Worm (Caenorhabditis elegans) whole organism, young adult: Measurements from ENCODE around the gene srh-217.

ENCODE experiments used
- C17E4.6 ChIP-seq: fragments of 200-800 bp; sonication (Bioruptor generic); IDR thresholded peaks from 2 replicates; pipeline ENCODE4 v1.3.6; 2022; ENCODE audit warnings: missing genetic modification reagents, missing genetic modification characterization, missing compliant biosample characterization
- D2030.7 ChIP-seq: fragments of 200-800 bp; sonication (Bioruptor generic); IDR thresholded peaks from 2 replicates; pipeline ENCODE4 v1.3.6; 2022; ENCODE audit warnings: missing genetic modification reagents, missing genetic modification characterization, missing compliant biosample characterization
- F39B2.1 ChIP-seq: fragments of 200-800 bp; sonication (Bioruptor generic); IDR thresholded peaks from 2 replicates; pipeline ENCODE4 v1.3.6; 2022; ENCODE audit warnings: missing genetic modification reagents, missing genetic modification characterization, missing compliant biosample characterization
- F57A8.1 ChIP-seq: fragments of 200-800 bp; sonication (Bioruptor generic); optimal IDR thresholded peaks from 2 replicates; lab custom pipeline; 2018; ENCODE audit warnings: mild to moderate bottlenecking, missing genetic modification characterization, moderate library complexity, missing compliant biosample characterization
- Y53G8AR.9 ChIP-seq: fragments of 200-800 bp; sonication (Bioruptor generic); conservative IDR thresholded peaks from 2 replicates; pipeline ENCODE4 v1.3.6; 2022; ENCODE audit warnings: missing genetic modification reagents, missing genetic modification characterization, missing compliant biosample characterization
- Y56A3A.18 ChIP-seq: fragments of 200-800 bp; sonication (Bioruptor generic); IDR thresholded peaks from 2 replicates; pipeline ENCODE4 v1.3.6; 2022; ENCODE audit warnings: missing genetic modification reagents, missing genetic modification characterization, missing compliant biosample characterization
- akir-1 ChIP-seq: fragments of 200-800 bp; sonication (Bioruptor generic); optimal IDR thresholded peaks from 2 replicates; lab custom pipeline; 2018; ENCODE audit warnings: mild to moderate bottlenecking, missing genetic modification characterization, moderate library complexity, missing compliant biosample characterization
- aptf-2 ChIP-seq: fragments of 200-800 bp; sonication (Bioruptor generic); conservative IDR thresholded peaks from 2 replicates; pipeline ENCODE4 v1.3.6; 2022; ENCODE audit warnings: missing genetic modification reagents, missing genetic modification characterization, missing compliant biosample characterization
- aptf-3 ChIP-seq: fragments of 200-800 bp; sonication (Bioruptor generic); IDR thresholded peaks from 2 replicates; pipeline ENCODE4 v1.3.6; 2022; ENCODE audit warnings: missing genetic modification characterization, missing compliant biosample characterization
- athp-1 ChIP-seq: sonication (generic microtip); optimal IDR thresholded peaks from 2 replicates; lab custom pipeline; 2017; ENCODE audit warnings: mild to moderate bottlenecking, missing genetic modification characterization, missing compliant biosample characterization
- attf-6 ChIP-seq: fragments of 200-800 bp; sonication (Bioruptor generic); IDR thresholded peaks from 2 replicates; pipeline ENCODE4 v1.3.6; 2022; ENCODE audit warnings: missing genetic modification reagents, missing genetic modification characterization, missing compliant biosample characterization
- bed-1 ChIP-seq: fragments of 200-800 bp; sonication (Bioruptor generic); IDR thresholded peaks from 2 replicates; pipeline ENCODE4 v1.3.6; 2022; ENCODE audit warnings: missing genetic modification reagents, missing genetic modification characterization, missing compliant biosample characterization
- ceh-100 ChIP-seq: fragments of 200-800 bp; sonication (Bioruptor generic); IDR thresholded peaks from 2 replicates; pipeline ENCODE4 v1.3.6; 2022; ENCODE audit warnings: missing genetic modification reagents, missing genetic modification characterization, missing compliant biosample characterization
- ceh-58 ChIP-seq: fragments of 200-800 bp; sonication (Bioruptor generic); IDR thresholded peaks from 2 replicates; pipeline ENCODE4 v1.3.6; 2022; ENCODE audit warnings: missing genetic modification characterization, missing compliant biosample characterization
- chd-7 ChIP-seq: sonication (generic microtip); optimal IDR thresholded peaks from 2 replicates; lab custom pipeline; 2016; ENCODE audit warnings: mild to moderate bottlenecking, missing genetic modification characterization, moderate library complexity, missing compliant biosample characterization
- die-1 ChIP-seq: sonication (generic microtip); optimal IDR thresholded peaks from 2 replicates; lab custom pipeline; 2016; ENCODE audit warnings: missing genotype, mild to moderate bottlenecking, missing genetic modification characterization, missing compliant biosample characterization
- dox-1 ChIP-seq: fragments of 200-800 bp; sonication (Bioruptor generic); IDR thresholded peaks from 2 replicates; pipeline ENCODE4 v1.3.6; 2022; ENCODE audit warnings: missing genetic modification reagents, missing genetic modification characterization, missing compliant biosample characterization
- dpff-1 ChIP-seq: sonication (generic microtip); optimal IDR thresholded peaks from 2 replicates; lab custom pipeline; 2017; ENCODE audit warnings: mild to moderate bottlenecking, missing genetic modification characterization, missing compliant biosample characterization
- efl-1 ChIP-seq: fragments of 150-350 bp; optimal IDR thresholded peaks from 2 replicates; lab custom pipeline; 2014; ENCODE audit warnings: missing biosample characterization, missing genetic modification reagents, missing genetic modification characterization
- egl-18 ChIP-seq: fragments of 200-800 bp; sonication (Bioruptor generic); IDR thresholded peaks from 2 replicates; pipeline ENCODE4 v1.3.6; 2022; ENCODE audit warnings: missing genetic modification reagents, missing genetic modification characterization, missing compliant biosample characterization
- egrh-3 ChIP-seq: fragments of 200-800 bp; sonication (Bioruptor generic); IDR thresholded peaks from 2 replicates; pipeline ENCODE4 v1.3.6; 2022; ENCODE audit warnings: missing genetic modification reagents, missing genetic modification characterization, missing compliant biosample characterization
- ets-4 ChIP-seq: fragments of 200-800 bp; sonication (Bioruptor generic); optimal IDR thresholded peaks from 2 replicates; lab custom pipeline; 2018; ENCODE audit warnings: mild to moderate bottlenecking, missing genetic modification characterization, missing compliant biosample characterization
- him-1 ChIP-seq: sonication (generic microtip); optimal IDR thresholded peaks from 2 replicates; lab custom pipeline; 2016; ENCODE audit warnings: missing genotype, missing genetic modification reagents, missing genetic modification characterization, missing compliant biosample characterization
- hlh-26 ChIP-seq: fragments of 200-800 bp; sonication (Bioruptor generic); conservative IDR thresholded peaks from 2 replicates; pipeline ENCODE4 v1.3.6; 2022; ENCODE audit warnings: missing genetic modification reagents, missing genetic modification characterization, missing compliant biosample characterization
- hmg-1.2 ChIP-seq: fragments of 200-800 bp; sonication (Bioruptor generic); IDR thresholded peaks from 2 replicates; pipeline ENCODE4 v1.3.6; 2022; ENCODE audit warnings: missing genetic modification reagents, missing genetic modification characterization, missing compliant biosample characterization
- lin-35 ChIP-seq, 3 experiments: fragments of 150-350 bp in 2 of 3; sonication (generic microtip) in 1 of 3; optimal IDR thresholded peaks; 2 replicates each; lab custom pipeline; 2014 to 2018; ENCODE audit warnings: missing biosample characterization in 3 of 3, missing genetic modification characterization in 3 of 3, missing genetic modification reagents in 3 of 3
- lir-1 ChIP-seq: fragments of 200-800 bp; sonication (Bioruptor generic); conservative IDR thresholded peaks from 2 replicates; pipeline ENCODE4 v1.3.6; 2022; ENCODE audit warnings: missing genetic modification reagents, missing genetic modification characterization, missing compliant biosample characterization
- madf-8 ChIP-seq: fragments of 200-800 bp; sonication (Bioruptor generic); conservative IDR thresholded peaks from 2 replicates; pipeline ENCODE4 v1.3.6; 2022; ENCODE audit warnings: missing genetic modification reagents, missing genetic modification characterization, missing compliant biosample characterization
- nhr-80 ChIP-seq: sonication (generic microtip); optimal IDR thresholded peaks from 2 replicates; lab custom pipeline; 2016; ENCODE audit warnings: missing genetic modification characterization, missing compliant biosample characterization
- pbrm-1 ChIP-seq: fragments of 200-800 bp; sonication (Bioruptor generic); IDR thresholded peaks from 2 replicates; pipeline ENCODE4 v1.3.6; 2022; ENCODE audit warnings: missing genetic modification reagents, missing genetic modification characterization, missing compliant biosample characterization
- pha-4 ChIP-seq: fragments of 150-350 bp; sonication (generic microtip); optimal IDR thresholded peaks from 2 replicates; lab custom pipeline; 2014; ENCODE audit warnings: missing biosample characterization, missing genetic modification reagents, missing genetic modification characterization
- rcor-1 ChIP-seq: fragments of 200-800 bp; sonication (Bioruptor generic); IDR thresholded peaks from 2 replicates; pipeline ENCODE4 v1.3.6; 2022; ENCODE audit warnings: missing genetic modification reagents, missing genetic modification characterization, missing compliant biosample characterization
- rec-8 ChIP-seq, 2 experiments: sonication (generic microtip); optimal IDR thresholded peaks; 2 replicates each; lab custom pipeline; 2016; ENCODE audit warnings: mild to moderate bottlenecking in 2 of 2, missing genetic modification characterization in 2 of 2, missing genetic modification reagents in 2 of 2, missing genotype in 2 of 2, missing biosample characterization in 1 of 2, missing compliant biosample characterization in 1 of 2, moderate library complexity in 1 of 2
- repo-1 ChIP-seq: sonication (generic microtip); optimal IDR thresholded peaks from 2 replicates; lab custom pipeline; 2017; ENCODE audit warnings: mild to moderate bottlenecking, missing genetic modification characterization, missing compliant biosample characterization
- rpc-1 ChIP-seq, 2 experiments: fragments of 150-350 bp in 1 of 2; sonication (generic microtip) in 1 of 2; optimal IDR thresholded peaks; 2 replicates each; lab custom pipeline; 2014 to 2018; ENCODE audit warnings: missing biosample characterization in 1 of 2, missing genetic modification characterization in 1 of 2, missing genetic modification reagents in 1 of 2, missing genotype in 1 of 2
- sea-2 ChIP-seq: fragments of 200-800 bp; sonication (Bioruptor generic); IDR thresholded peaks from 2 replicates; pipeline ENCODE4 v1.3.6; 2022; ENCODE audit warnings: missing genetic modification characterization, missing compliant biosample characterization
- snpc-1.1 ChIP-seq: sonication (generic microtip); optimal IDR thresholded peaks from 2 replicates; lab custom pipeline; 2017; ENCODE audit warnings: missing genetic modification characterization, mild to moderate bottlenecking, missing compliant biosample characterization, antibody characterized with exemption, moderate library complexity, missing genotype, missing genetic modification reagents; ENCODE audit not compliant: insufficient read depth
- snpc-3.4 ChIP-seq: sonication (generic microtip); optimal IDR thresholded peaks from 2 replicates; lab custom pipeline; 2017; ENCODE audit warnings: missing genetic modification characterization, mild to moderate bottlenecking, missing compliant biosample characterization, antibody characterized with exemption, moderate library complexity, missing genotype, missing genetic modification reagents
- sptf-2 ChIP-seq: fragments of 200-800 bp; sonication (Bioruptor generic); optimal IDR thresholded peaks from 2 replicates; lab custom pipeline; 2018; ENCODE audit warnings: mild to moderate bottlenecking, missing genetic modification characterization, missing compliant biosample characterization
- tbp1 ChIP-seq: fragments of 200-800 bp; sonication (Bioruptor generic); optimal IDR thresholded peaks from 2 replicates; lab custom pipeline; 2018; ENCODE audit warnings: mild to moderate bottlenecking, missing genetic modification characterization, missing compliant biosample characterization
- tbx-9 ChIP-seq: sonication (generic microtip); optimal IDR thresholded peaks from 2 replicates; lab custom pipeline; 2016; ENCODE audit warnings: borderline replicate concordance, missing genetic modification characterization, inconsistent platforms, missing compliant biosample characterization
- zim-3 ChIP-seq: sonication (generic microtip); optimal IDR thresholded peaks from 2 replicates; lab custom pipeline; 2017; ENCODE audit warnings: mild to moderate bottlenecking, missing genetic modification characterization, moderate library complexity, missing compliant biosample characterization
- ztf-18 ChIP-seq: sonication (generic microtip); optimal IDR thresholded peaks from 2 replicates; lab custom pipeline; 2016; ENCODE audit warnings: missing genotype, mild to moderate bottlenecking, missing genetic modification characterization, missing compliant biosample characterization
- ztf-26 ChIP-seq: sonication (generic microtip); optimal IDR thresholded peaks from 2 replicates; lab custom pipeline; 2017; ENCODE audit warnings: missing genetic modification characterization, missing compliant biosample characterization
- ztf-3 ChIP-seq: fragments of 200-800 bp; sonication (Bioruptor generic); optimal IDR thresholded peaks from 2 replicates; lab custom pipeline; 2018; ENCODE audit warnings: mild to moderate bottlenecking, missing genetic modification characterization, missing compliant biosample characterization
- ztf-6 ChIP-seq: fragments of 200-800 bp; sonication (Bioruptor generic); IDR thresholded peaks from 2 replicates; pipeline ENCODE4 v1.3.6; 2022; ENCODE audit warnings: missing genetic modification reagents, missing genetic modification characterization, missing compliant biosample characterization

Gene srh-217

DNA sequence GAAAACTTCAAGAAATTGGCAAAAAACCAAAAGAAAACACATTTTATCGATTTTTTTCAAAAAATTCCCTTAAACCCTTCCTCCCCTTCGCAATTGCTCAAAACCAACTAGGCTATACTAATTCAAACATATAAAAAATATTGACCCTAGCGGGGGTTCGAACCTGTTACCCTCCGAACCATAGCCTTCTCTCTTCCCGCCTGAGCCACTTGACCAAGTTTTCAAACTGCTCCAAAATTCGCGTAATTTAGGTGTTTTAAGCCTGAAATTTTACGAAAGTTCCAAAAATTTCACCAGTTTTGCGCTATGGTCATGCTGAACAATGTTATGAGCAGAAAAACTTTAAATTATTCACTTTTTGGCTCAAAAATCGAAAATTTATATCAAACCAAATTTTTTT is 39.1 kb upstream of the srh-217 start (continued):
- TF ChIP-seq tbp1 (GFP tag; lab: Kevin White, UChicago): peak; percentile 65
- TF ChIP-seq him-1 (tag; lab: Kevin White, UChicago): peak; percentile 3
- no peak for TF ChIP-seq efl-1 (GFP tag; lab: Kevin White, UChicago)
- TF ChIP-seq ztf-6 (GFP tag; lab: Robert Waterston, UW): no peak
- no peak for TF ChIP-seq hmg-1.2 (GFP tag; lab: Robert Waterston, UW)
- no peak for TF ChIP-seq hlh-26 (GFP tag; lab: Robert Waterston, UW)
- TF ChIP-seq bed-1 (GFP tag; lab: Robert Waterston, UW): no peak
- TF ChIP-seq D2030.7 (GFP tag; lab: Robert Waterston, UW): 0 out of 2 replicates have a peak, but pooled peaks have one; percentile 8
- TF ChIP-seq attf-6: 0 out of 2 replicates have a peak, but pooled peaks have one; percentile 37
- no peak for TF ChIP-seq madf-8 (GFP tag; lab: Robert Waterston, UW)
- TF ChIP-seq snpc-1.1 (tag; lab: Kevin White, UChicago): no peak
- TF ChIP-seq aptf-2: no peak
- TF ChIP-seq pha-4 (tag; lab: Kevin White, UChicago): no peak
- TF ChIP-seq rcor-1 (GFP tag; lab: Robert Waterston, UW): no peak
- no peak for TF ChIP-seq F57A8.1 (GFP tag; lab: Kevin White, UChicago)
- TF ChIP-seq lin-35 (GFP tag; optimal IDR thresholded peaks at IDR 0.05; lab: Kevin White, UChicago): no peak
- no peak for TF ChIP-seq snpc-3.4 (tag; lab: Kevin White, UChicago)
- TF ChIP-seq dox-1 (GFP tag; lab: Robert Waterston, UW): no peak
- TF ChIP-seq ztf-18 (tag; lab: Kevin White, UChicago): no peak
- TF ChIP-seq ets-4 (GFP tag; lab: Kevin White, UChicago): no peak
- TF ChIP-seq rpc-1 (optimal IDR thresholded peaks at IDR 0.05; lab: Kevin White, UChicago): no peak
- TF ChIP-seq rpc-1 (tag; optimal IDR thresholded peaks at IDR 0.05; lab: Kevin White, UChicago): peak; percentile 51
- 0 out of 2 replicates have a peak, but pooled peaks have one; percentile 33 for TF ChIP-seq aptf-3 (GFP tag; lab: Robert Waterston, UW)
- no peak for TF ChIP-seq die-1 (tag; lab: Kevin White, UChicago)
- no peak for TF ChIP-seq zim-3
- TF ChIP-seq repo-1 (tag; lab: Kevin White, UChicago): no peak
- TF ChIP-seq tbx-9: no peak
- TF ChIP-seq ceh-58 (GFP tag; lab: Robert Waterston, UW): no peak
- TF ChIP-seq chd-7 (tag; lab: Kevin White, UChicago): peak; percentile 57
- no peak for TF ChIP-seq athp-1 (tag; lab: Kevin White, UChicago)
- TF ChIP-seq rec-8 (tag; optimal IDR thresholded peaks at IDR 0.05; lab: Kevin White, UChicago): no peak
- no peak for TF ChIP-seq nhr-80 (tag; lab: Kevin White, UChicago)
- no peak for TF ChIP-seq ceh-100
- TF ChIP-seq sptf-2 (GFP tag; lab: Kevin White, UChicago): no peak
- TF ChIP-seq ztf-3 (GFP tag; lab: Kevin White, UChicago): no peak
- no peak for TF ChIP-seq sea-2 (GFP tag; lab: Robert Waterston, UW)
- TF ChIP-seq egrh-3 (GFP tag; lab: Robert Waterston, UW): no peak
- TF ChIP-seq pbrm-1 (GFP tag; lab: Robert Waterston, UW): 0 out of 2 replicates have a peak, but pooled peaks have one; percentile 14
- TF ChIP-seq egl-18: no peak
- peak; percentile 63; the same call in 1 of the 2 replicates for TF ChIP-seq F39B2.1
- TF ChIP-seq Y56A3A.18 (GFP tag; lab: Robert Waterston, UW): no peak
- no peak for TF ChIP-seq akir-1 (GFP tag; lab: Kevin White, UChicago)
- no peak for TF ChIP-seq C17E4.6 (GFP tag; lab: Robert Waterston, UW)
- TF ChIP-seq ztf-26 (tag; lab: Kevin White, UChicago): no peak
- TF ChIP-seq Y53G8AR.9 (GFP tag; lab: Robert Waterston, UW): peak; percentile 45; the same call in 1 of the 2 replicates
- TF ChIP-seq lir-1: no peak
- no peak for TF ChIP-seq dpff-1 (tag; lab: Kevin White, UChicago)
